Worm (Caenorhabditis elegans): ENCODE results near the gene clec-139.

Gene clec-139

DNA sequence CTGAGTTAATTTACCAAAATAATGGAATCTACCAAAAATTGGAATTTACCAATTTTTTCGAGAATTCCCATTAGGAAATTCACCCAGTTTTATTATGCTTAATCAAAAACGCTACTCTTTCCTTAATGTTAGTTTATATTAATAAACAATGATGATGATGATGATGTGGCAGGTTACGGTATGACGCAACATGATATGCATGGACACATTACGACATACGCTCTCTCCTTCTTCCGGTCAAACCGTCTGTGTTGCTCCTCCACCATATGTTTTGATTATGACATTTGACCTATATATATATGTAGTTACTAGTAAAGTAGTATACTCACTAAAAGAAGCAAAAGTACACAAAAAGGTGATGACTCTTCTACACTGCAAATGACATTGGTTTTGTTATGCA is 44.2 kb downstream of the clec-139 start:
- TF ChIP-seq cebp-2 (GFP tag; IDR thresholded peaks at IDR 0.05) (no peak), sdz-38 (tag; optimal IDR thresholded peaks at IDR 0.05) (no peak), ekl-4 (GFP tag; IDR thresholded peaks at IDR 0.05) (no peak), K12H6.12 (tag; optimal IDR thresholded peaks at IDR 0.05) (no peak), mcd-1 (GFP tag; IDR thresholded peaks at IDR 0.05) (no peak)

ce11 chrII:4575579-4575978 is 46.0 kb downstream of the clec-139 start:
- TF ChIP-seq nfya-2 (GFP tag; IDR thresholded peaks at IDR 0.05): no peak
- no peak for TF ChIP-seq die-1 (tag; optimal IDR thresholded peaks at IDR 0.05)
- no peak for TF ChIP-seq F49E8.2 (tag; optimal IDR thresholded peaks at IDR 0.05; ENCODE audit: insufficient read depth)

DNA sequence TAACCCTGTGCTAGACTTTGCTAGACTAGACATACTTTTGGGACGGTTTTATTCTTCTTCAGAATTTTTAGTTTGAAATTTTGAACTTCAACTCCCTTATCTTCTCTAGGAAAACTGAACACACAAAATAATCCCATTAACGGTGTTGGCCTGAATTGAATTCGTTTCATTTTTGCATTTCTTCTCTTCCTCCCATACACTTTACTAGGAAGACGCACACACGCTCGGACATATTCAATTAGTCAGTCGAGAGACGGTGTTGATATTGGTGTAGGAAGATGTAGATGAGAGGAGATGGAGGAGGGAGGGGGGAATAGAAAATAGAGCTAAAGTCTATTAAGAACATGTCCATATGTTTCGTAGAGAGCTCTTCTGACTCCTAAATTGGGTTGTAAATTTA is 46.9 kb downstream of the clec-139 start:
- TF ChIP-seq T07F8.4 (tag; optimal IDR thresholded peaks at IDR 0.05) (no peak), unc-130 (GFP tag; optimal IDR thresholded peaks at IDR 0.05) (no peak), B0019.2 (GFP tag; conservative IDR thresholded peaks at IDR 0.05) (no peak), egrh-3 (GFP tag; IDR thresholded peaks at IDR 0.05) (no peak), sdz-38 (tag; optimal IDR thresholded peaks at IDR 0.05) (no peak), repo-1 (tag; optimal IDR thresholded peaks at IDR 0.05) (no peak), mxl-1 (tag; optimal IDR thresholded peaks at IDR 0.05) (no peak), aptf-3 (GFP tag; IDR thresholded peaks at IDR 0.05) (no peak), ZK185.1 (tag; optimal IDR thresholded peaks at IDR 0.05; ENCODE audit: poor library complexity, severe bottlenecking) (no peak), him-1 (tag; optimal IDR thresholded peaks at IDR 0.05) (no peak), athp-1 (tag; optimal IDR thresholded peaks at IDR 0.05) (no peak), C17E4.6 (GFP tag; IDR thresholded peaks at IDR 0.05) (no peak), fkh-3 (tag; optimal IDR thresholded peaks at IDR 0.05) (no peak), cebp-1 (GFP tag; IDR thresholded peaks at IDR 0.05) (no peak), cebp-1 (tag; optimal IDR thresholded peaks at IDR 0.05) (no peak), ztf-25 (GFP tag; IDR thresholded peaks at IDR 0.05) (no peak), die-1 (tag; optimal IDR thresholded peaks at IDR 0.05) (no peak), K12H6.12 (tag; optimal IDR thresholded peaks at IDR 0.05) (no peak), ets-4 (GFP tag; optimal IDR thresholded peaks at IDR 0.05) (no peak), Y53G8AR.9 (GFP tag; conservative IDR thresholded peaks at IDR 0.05) (no peak), somi-1 (GFP tag; optimal IDR thresholded peaks at IDR 0.05) (no peak)

DNA sequence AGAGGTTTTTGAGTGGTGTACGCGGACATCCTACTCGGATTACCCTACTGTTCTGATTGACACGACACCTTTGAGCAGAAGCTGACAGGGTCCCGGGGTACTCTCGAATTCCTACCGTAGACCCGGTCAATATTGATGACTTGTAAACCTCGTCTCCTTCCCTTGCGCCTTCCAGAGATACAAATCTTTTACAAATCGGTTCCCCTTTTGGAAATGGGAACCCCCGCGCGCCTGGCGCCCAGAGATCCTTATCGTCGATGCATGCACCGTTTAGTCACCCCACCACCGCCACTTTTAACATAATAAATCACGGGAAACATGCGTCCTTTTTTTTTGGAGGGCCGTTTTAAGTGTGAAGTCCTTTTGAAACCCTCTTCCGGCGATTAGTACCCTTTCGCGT is 48.5 kb downstream of the clec-139 start:
- TF ChIP-seq madf-8 (GFP tag; conservative IDR thresholded peaks at IDR 0.05): no peak
- TF ChIP-seq zfh-2 (GFP tag; conservative IDR thresholded peaks at IDR 0.05): 0 out of 2 replicates have a peak, but pooled peaks have one; percentile 9

ce11 chrII:4572579-4572978 is 49.0 kb downstream of the clec-139 start:
- TF ChIP-seq repo-1 (tag; optimal IDR thresholded peaks at IDR 0.05): no peak
- no peak for TF ChIP-seq K11D2.4 (GFP tag; IDR thresholded peaks at IDR 0.05)
- no peak for TF ChIP-seq lin-35 (GFP tag; optimal IDR thresholded peaks at IDR 0.05)
- no peak for TF ChIP-seq ztf-26 (tag; optimal IDR thresholded peaks at IDR 0.05)
- TF ChIP-seq mes-4 (tag; optimal IDR thresholded peaks at IDR 0.05): no peak
- TF ChIP-seq F39B2.1 (GFP tag; IDR thresholded peaks at IDR 0.05): no peak
- TF ChIP-seq nfya-2 (GFP tag; IDR thresholded peaks at IDR 0.05): no peak
- no peak for TF ChIP-seq snpc-4 (GFP tag; optimal IDR thresholded peaks at IDR 0.05)
- no peak for TF ChIP-seq snpc-4 (tag; optimal IDR thresholded peaks at IDR 0.05)

Data from whole organism, young adult.